Fruit fly (Drosophila melanogaster): ENCODE data around the gene CG31036.
A peak's percentile ranks its signal among the peaks of the same experiment; 100 is the strongest.

dm6 chr3R:29876733-29877193 lies 31.1 kb upstream of the CG31036 start, which contains the start of gene CG31038:
- TF ChIP-seq ey (GFP tag; optimal IDR thresholded peaks at IDR 0.05) (peak; percentile 55), psq (GFP tag; optimal IDR thresholded peaks at IDR 0.05) (peak; percentile 44), HLH106 (tag; optimal IDR thresholded peaks at IDR 0.05) (peak; percentile 35), h (GFP tag; optimal IDR thresholded peaks at IDR 0.05) (peak; percentile 65), GATAd (GFP tag; optimal IDR thresholded peaks at IDR 0.05) (no peak), Hr78 (GFP tag; optimal IDR thresholded peaks at IDR 0.05) (no peak), br (GFP tag; optimal IDR thresholded peaks at IDR 0.05) (peak; percentile 59), fru (GFP tag; optimal IDR thresholded peaks at IDR 0.05) (peak; percentile 51), jim (GFP tag; optimal IDR thresholded peaks at IDR 0.05) (no peak), tai (GFP tag; optimal IDR thresholded peaks at IDR 0.05) (no peak), Dfd (GFP tag; optimal IDR thresholded peaks at IDR 0.05) (no peak)
